Worm (Caenorhabditis elegans): ENCODE results near the gene F16F9.3.

The F16F9.3 gene

ce11 chrX:8422020-8422419 lies 35.4 kb upstream of the F16F9.3 start, which contains the start of gene tag-123 (continued):
- no peak for TF ChIP-seq pax-3 (tag; optimal IDR thresholded peaks at IDR 0.05)
- TF ChIP-seq efl-1 (optimal IDR thresholded peaks at IDR 0.05) = peak; percentile 47 to 61
- TF ChIP-seq efl-1 (GFP tag; optimal IDR thresholded peaks at IDR 0.05 in 1 of 2) = peak; percentile 30 to 91
- TF ChIP-seq lin-14 (GFP tag; optimal IDR thresholded peaks at IDR 0.05) = peak; percentile 75
- peak; percentile 36 to 45 (median 39) for TF ChIP-seq dpl-1 (GFP tag; optimal IDR thresholded peaks at IDR 0.05)
- peak; percentile 63 for TF ChIP-seq mep-1 (tag; optimal IDR thresholded peaks at IDR 0.05)
- peak; percentile 58 for TF ChIP-seq nhr-47 (tag; optimal IDR thresholded peaks at IDR 0.05)
- TF ChIP-seq fkh-10 (GFP tag; optimal IDR thresholded peaks at IDR 0.05) = no peak
- peak; percentile 70 for TF ChIP-seq snu-23 (GFP tag; optimal IDR thresholded peaks at IDR 0.05)
- TF ChIP-seq aha-1 (tag; optimal IDR thresholded peaks at IDR 0.05) = no peak
- TF ChIP-seq nhr-28 (tag; optimal IDR thresholded peaks at IDR 0.05) = no peak
- TF ChIP-seq lsy-2 (tag; optimal IDR thresholded peaks at IDR 0.05) = peak; percentile 45 to 77
- no peak for TF ChIP-seq tlp-1 (tag; optimal IDR thresholded peaks at IDR 0.05)
- peak in 2 of 3 experiments; percentile 26 to 70 for TF ChIP-seq ceh-82 (tag; optimal IDR thresholded peaks at IDR 0.05)
- no peak for TF ChIP-seq unc-130 (tag; optimal IDR thresholded peaks at IDR 0.05)
- no peak for TF ChIP-seq nhr-11 (tag; optimal IDR thresholded peaks at IDR 0.05)
- no peak for TF ChIP-seq ztf-4 (tag; optimal IDR thresholded peaks at IDR 0.05)
- TF ChIP-seq hlh-17 (GFP tag; optimal IDR thresholded peaks at IDR 0.05; ENCODE audit: borderline replicate concordance) = no peak
- TF ChIP-seq alr-1 (tag; optimal IDR thresholded peaks at IDR 0.05; ENCODE audit: borderline replicate concordance) = no peak

ce11 chrX:8423199-8423598 lies 34.2 kb upstream of the F16F9.3 start:
- no peak for TF ChIP-seq nhr-47 (tag; optimal IDR thresholded peaks at IDR 0.05)
- no peak for TF ChIP-seq aly-2 (tag; optimal IDR thresholded peaks at IDR 0.05)
- peak; percentile 8 for TF ChIP-seq elt-2 (tag; optimal IDR thresholded peaks at IDR 0.05)
- TF ChIP-seq ceh-63 (GFP tag; optimal IDR thresholded peaks at IDR 0.05) = no peak
- TF ChIP-seq lin-39 (tag; optimal IDR thresholded peaks at IDR 0.05) = no peak
- no peak for TF ChIP-seq tbx-2 (tag; optimal IDR thresholded peaks at IDR 0.05)
- TF ChIP-seq unc-98 (GFP tag; IDR thresholded peaks at IDR 0.05) = no peak
- TF ChIP-seq hlh-17 (GFP tag; optimal IDR thresholded peaks at IDR 0.05; ENCODE audit: borderline replicate concordance) = no peak
- no peak for TF ChIP-seq efl-3 (GFP tag; optimal IDR thresholded peaks at IDR 0.05)

ce11 chrX:8423633-8424032 lies 33.8 kb upstream of the F16F9.3 start, which contains the start of gene tth-1:
tth-1 (minus strand) TSS chrX:8423733.
- TF ChIP-seq isw-1 (GFP tag; IDR thresholded peaks at IDR 0.05) = no peak
- TF ChIP-seq nhr-237 (tag; optimal IDR thresholded peaks at IDR 0.05) = no peak

DNA sequence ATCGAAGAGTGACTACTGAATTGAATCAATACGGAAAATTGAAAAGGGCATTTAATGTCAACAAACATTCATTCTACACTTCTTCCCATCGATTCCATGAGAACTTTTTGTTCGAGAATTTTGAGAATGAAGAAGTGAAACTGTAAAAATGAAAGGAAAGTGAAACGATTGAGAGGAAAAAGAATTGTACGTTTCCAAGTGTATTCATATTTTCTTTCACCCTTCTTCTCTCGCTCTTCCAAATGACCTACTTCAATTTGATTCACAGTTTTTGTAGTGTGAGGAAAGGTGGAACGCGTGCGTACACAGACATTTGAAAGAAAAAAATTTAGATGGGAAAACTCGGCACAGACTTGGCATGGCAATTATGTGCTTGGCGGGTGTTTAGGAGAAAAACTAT lies 33.1 kb upstream of the F16F9.3 start:
- TF ChIP-seq nhr-85 (tag) = peak; percentile 42
- no peak for TF ChIP-seq ceh-63 (GFP tag; optimal IDR thresholded peaks at IDR 0.05)
- TF ChIP-seq ceh-90 (tag; optimal IDR thresholded peaks at IDR 0.05) = no peak
- peak; percentile 77 for TF ChIP-seq blmp-1 (tag; optimal IDR thresholded peaks at IDR 0.05)

DNA sequence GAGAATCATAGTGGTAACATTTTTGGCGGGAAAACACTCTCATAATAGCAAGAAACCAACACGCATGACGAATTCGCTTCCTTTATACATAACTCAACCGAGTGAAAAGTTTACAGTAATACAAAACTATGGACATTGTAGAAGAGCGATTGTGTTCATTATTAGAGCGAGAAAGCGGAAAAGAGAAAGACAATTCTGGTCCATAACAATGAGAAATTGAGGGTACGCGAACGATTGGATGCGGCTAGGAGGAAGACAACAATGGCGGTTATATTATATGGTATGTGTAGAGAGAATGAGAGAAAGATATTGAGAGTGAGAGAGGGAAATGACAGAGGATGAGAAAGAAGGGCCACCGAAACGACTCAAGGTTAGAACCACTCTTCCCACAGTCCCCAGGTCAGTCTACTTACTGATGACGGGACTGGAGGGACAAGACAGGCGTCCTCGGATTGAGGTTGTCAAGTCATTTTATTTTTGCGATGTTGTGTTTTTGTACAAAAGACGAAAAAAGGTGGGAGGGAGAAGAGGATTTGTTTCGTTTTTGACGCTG lies 31.2 kb upstream of the F16F9.3 start:
- TF ChIP-seq mef-2 (tag; optimal IDR thresholded peaks at IDR 0.05) (no peak), nhr-85 (tag) (peak; percentile 66), nhr-71 (tag; optimal IDR thresholded peaks at IDR 0.05) (peak; percentile 7), snu-23 (GFP tag; optimal IDR thresholded peaks at IDR 0.05) (peak; percentile 16), blmp-1 (tag; optimal IDR thresholded peaks at IDR 0.05) (peak; percentile 28), nhr-237 (tag; optimal IDR thresholded peaks at IDR 0.05) (no peak), lin-14 (GFP tag; optimal IDR thresholded peaks at IDR 0.05) (peak; percentile 48)

All from whole organism, L1 larva.